Worm (Caenorhabditis elegans): ENCODE results near the gene srj-15.

Gene srj-15

DNA sequence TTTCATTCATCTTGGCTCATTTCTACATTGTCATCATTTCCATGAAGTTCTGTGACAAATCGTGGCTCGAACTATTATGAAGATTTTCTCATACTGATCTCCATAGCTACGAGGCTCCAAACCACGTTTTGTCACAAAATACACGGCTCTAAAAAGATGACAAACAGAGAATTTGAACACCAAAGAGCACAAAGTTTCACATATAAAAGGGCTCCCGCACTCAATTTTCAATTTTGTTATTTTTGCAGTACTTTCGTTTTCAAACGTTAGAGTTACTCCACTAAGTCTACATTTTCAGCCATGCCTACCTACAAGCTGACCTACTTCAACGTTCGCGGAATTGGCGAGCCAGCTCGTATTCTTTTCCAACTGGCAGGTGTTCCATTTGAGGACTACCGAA lies 43.4 kb downstream of the srj-15 start, which contains the start of gene gst-37:
TSS of gene gst-37 (plus strand) at position 301 of the 400 bp plus-strand sequence.
- TF ChIP-seq dao-5 (tag; optimal IDR thresholded peaks at IDR 0.05) = no peak
- no peak for TF ChIP-seq W03F9.2 (tag; optimal IDR thresholded peaks at IDR 0.05)
- no peak for TF ChIP-seq him-1 (tag; optimal IDR thresholded peaks at IDR 0.05)

DNA sequence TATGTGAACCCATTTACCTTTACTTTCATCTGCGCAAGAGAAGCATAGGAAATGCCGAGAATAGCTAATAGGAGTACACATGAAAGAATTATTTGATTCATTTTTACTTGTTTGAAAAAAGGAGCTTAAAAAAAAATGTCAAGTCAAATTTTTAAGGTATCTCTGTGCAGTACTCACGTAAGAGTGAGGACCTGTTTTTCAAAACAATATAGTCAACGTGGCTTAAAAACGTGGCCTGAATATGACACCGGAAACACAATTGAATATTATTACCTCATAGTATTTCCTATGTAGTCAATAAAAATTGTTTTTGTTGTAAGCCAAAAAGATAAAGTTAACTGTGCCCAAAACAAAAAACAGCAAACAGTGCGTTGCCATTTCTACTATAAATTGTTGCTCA lies 44.6 kb downstream of the srj-15 start, which contains the start of gene Y32G9A.12:
TSS of gene Y32G9A.12 (minus strand) at position 101 of the 400 bp plus-strand sequence.
- TF ChIP-seq dao-5 (tag; optimal IDR thresholded peaks at IDR 0.05) (no peak), him-1 (tag; optimal IDR thresholded peaks at IDR 0.05) (no peak), W03F9.2 (tag; optimal IDR thresholded peaks at IDR 0.05) (no peak)

DNA sequence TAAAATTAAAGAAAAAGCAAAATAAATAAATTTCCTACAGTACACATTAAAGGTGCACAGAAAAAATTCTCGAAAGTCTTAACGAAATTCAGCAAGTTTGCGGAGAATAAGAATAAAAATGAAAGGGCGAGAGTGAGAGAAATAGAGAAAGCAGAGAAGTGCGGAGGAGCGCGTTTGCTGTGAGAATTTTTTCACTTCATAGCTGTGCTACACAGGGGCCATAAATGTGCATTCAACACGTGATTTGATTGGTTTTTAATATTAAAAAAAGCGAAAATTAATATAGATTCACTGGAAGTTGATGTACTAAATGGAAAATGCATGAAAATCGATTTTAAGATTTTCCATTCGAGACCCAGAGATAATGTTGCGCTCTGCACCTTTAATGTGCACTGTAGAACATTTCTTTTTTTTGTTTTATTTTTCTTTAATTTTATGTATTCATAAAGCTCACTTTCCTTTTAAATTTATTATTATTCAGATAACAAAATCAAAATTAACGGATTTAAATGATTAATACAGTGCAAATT lies 46.6 kb downstream of the srj-15 start, which contains the start of gene Y32G9A.2:
TSS of gene Y32G9A.2 (plus strand) at position 480 of the 530 bp plus-strand sequence.
- TF ChIP-seq him-1 (tag; optimal IDR thresholded peaks at IDR 0.05) (no peak), W03F9.2 (tag; optimal IDR thresholded peaks at IDR 0.05) (no peak), dao-5 (tag; optimal IDR thresholded peaks at IDR 0.05) (no peak)

All from whole organism, L4/young adult.